Fruit fly (Drosophila melanogaster): ENCODE results near the gene CG3062.

Gene CG3062

dm6 chrX:4618869-4619268 lies 25.8 kb downstream of the CG3062 start:
- TF ChIP-seq CG3163 (GFP tag; optimal IDR thresholded peaks at IDR 0.05) (no peak), sug (tag; optimal IDR thresholded peaks at IDR 0.05) (peak; percentile 14), exex (tag; optimal IDR thresholded peaks at IDR 0.05) (peak; percentile 37), Nf-YC (tag; optimal IDR thresholded peaks at IDR 0.05) (peak; percentile 88), Hr78 (GFP tag; optimal IDR thresholded peaks at IDR 0.05) (peak in 1 of 2 experiments; percentile 29), CG14965 (GFP tag; optimal IDR thresholded peaks at IDR 0.05; ENCODE audit: borderline replicate concordance) (no peak), Nf-YB (GFP tag; optimal IDR thresholded peaks at IDR 0.05) (peak; percentile 91), cg (GFP tag; optimal IDR thresholded peaks at IDR 0.05) (peak; percentile 54)

DNA sequence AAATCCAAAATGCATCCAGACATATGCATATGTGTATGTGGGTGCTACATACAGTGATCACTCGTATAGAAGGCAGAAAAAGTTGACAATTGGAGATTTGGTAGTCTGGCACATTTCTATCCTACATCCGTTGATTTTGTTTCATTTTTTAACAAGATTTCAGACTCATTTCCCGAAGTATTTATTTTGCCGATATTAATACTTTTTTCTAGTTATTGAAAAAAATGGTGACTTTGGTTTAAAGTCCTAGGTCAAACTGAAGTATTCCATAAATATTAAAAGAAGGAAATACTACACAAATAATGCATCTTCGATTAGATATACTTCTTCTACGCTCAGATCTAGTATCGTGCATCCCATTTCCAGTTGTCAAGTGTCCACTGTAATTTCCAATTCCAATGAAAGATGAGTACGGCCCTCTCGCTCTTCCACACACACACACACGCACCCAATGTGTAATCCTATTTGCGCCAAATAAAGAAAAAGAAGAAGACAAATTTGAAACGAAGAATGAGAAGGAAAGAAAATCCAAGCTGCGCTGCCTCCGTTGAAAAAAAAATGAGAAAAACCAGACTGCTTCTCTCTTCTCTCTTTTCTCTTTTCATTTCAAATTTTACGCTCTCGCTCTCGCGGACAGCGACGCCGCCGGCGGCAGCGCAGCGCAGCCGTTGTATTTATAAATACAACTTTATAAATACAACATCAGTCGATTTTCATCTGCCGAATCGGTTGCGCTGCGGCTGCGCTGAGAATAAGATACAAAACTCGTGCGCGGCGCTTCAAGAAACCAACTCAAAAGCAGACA lies 27.6 kb downstream of the CG3062 start, which contains the start of gene peb:
Gene peb, plus strand, starts transcription at position 700 of the 805 bp plus-strand sequence.
- TF ChIP-seq gem (tag; optimal IDR thresholded peaks at IDR 0.05) (peak; percentile 68), kni (GFP tag; optimal IDR thresholded peaks at IDR 0.05) (no peak), tgo (GFP tag; IDR thresholded peaks at IDR 0.05) (peak; percentile 32; the same call in 1 of the 3 replicates), Dad (GFP tag; optimal IDR thresholded peaks at IDR 0.05) (peak; percentile 21), D19A (tag; optimal IDR thresholded peaks at IDR 0.05) (peak; percentile 18), Opbp (GFP tag; IDR thresholded peaks at IDR 0.05; ENCODE audit: partially characterized antibody) (0 out of 3 replicates have a peak, but pooled peaks have one; percentile 29), slp2 (GFP tag; optimal IDR thresholded peaks at IDR 0.05) (peak; percentile 13), HLH54F (GFP tag; optimal IDR thresholded peaks at IDR 0.05) (peak; percentile 20), Kr (GFP tag; optimal IDR thresholded peaks at IDR 0.05) (peak; percentile 35), Ravus (GFP tag; IDR thresholded peaks at IDR 0.05) (no peak), sr (GFP tag; IDR thresholded peaks at IDR 0.05) (no peak), zfh2 (GFP tag; optimal IDR thresholded peaks at IDR 0.05) (no peak), CG10366 (GFP tag; IDR thresholded peaks at IDR 0.05) (0 out of 2 replicates have a peak, but pooled peaks have one; percentile 15), Gsc (GFP tag; IDR thresholded peaks at IDR 0.05) (no peak), CG12744 (GFP tag; optimal IDR thresholded peaks at IDR 0.05) (no peak), pzg (GFP tag; optimal IDR thresholded peaks at IDR 0.05) (no peak), toy (GFP tag; IDR thresholded peaks at IDR 0.05) (0 out of 2 replicates have a peak, but pooled peaks have one; percentile 16), sens (GFP tag) (peak; percentile 98), CG9609 (GFP tag; optimal IDR thresholded peaks at IDR 0.05) (peak; percentile 18), Eip74EF (GFP tag; optimal IDR thresholded peaks at IDR 0.05) (peak in 1 of 2 experiments; percentile 60), CG11504 (tag; optimal IDR thresholded peaks at IDR 0.05) (peak; percentile 69), CG10979 (tag; optimal IDR thresholded peaks at IDR 0.05) (peak; percentile 72), Poxn (GFP tag; IDR thresholded peaks at IDR 0.05) (no peak), bsh (GFP tag; optimal IDR thresholded peaks at IDR 0.05) (peak; percentile 29 to 50), gsb (GFP tag; IDR thresholded peaks at IDR 0.05) (no peak), CG4424 (GFP tag; optimal IDR thresholded peaks at IDR 0.05) (peak; percentile 67), Chrac-16 (GFP tag; optimal IDR thresholded peaks at IDR 0.05) (peak; percentile 62), Atf6 (GFP tag; IDR thresholded peaks at IDR 0.05) (peak; percentile 15; the same call in 1 of the 2 replicates), twi (tag; optimal IDR thresholded peaks at IDR 0.05) (peak; percentile 50), corto (GFP tag; optimal IDR thresholded peaks at IDR 0.05) (no peak), CG2129 (GFP tag; IDR thresholded peaks at IDR 0.05; ENCODE audit: partially characterized antibody) (no peak), CG8944 (GFP tag; optimal IDR thresholded peaks at IDR 0.05) (peak; percentile 24), Fer2 (tag; optimal IDR thresholded peaks at IDR 0.05) (no peak), CG15073 (GFP tag; optimal IDR thresholded peaks at IDR 0.05) (no peak), B-H1 (GFP tag; IDR thresholded peaks at IDR 0.05) (peak; percentile 34; the same call in 2 of the 3 replicates), CG11093 (GFP tag; IDR thresholded peaks at IDR 0.05) (peak; percentile 49; the same call in 1 of the 3 replicates), CrebB (tag; optimal IDR thresholded peaks at IDR 0.05) (no peak), CG11695 (GFP tag; IDR thresholded peaks at IDR 0.05) (0 out of 3 replicates have a peak, but pooled peaks have one; percentile 36), CG7357 (GFP tag; IDR thresholded peaks at IDR 0.05) (no peak; the same call in 2 of the 3 replicates)

Data from whole organism, embryonic.